Worm (Caenorhabditis elegans) whole organism, young adult: Measurements from ENCODE around the gene nep-16.
"Not testable (repeated sequence)": the region's sequence is repeated elsewhere in the genome, so short reads cannot be mapped to it uniquely, and the experiment has no call there.

ENCODE experiments used
- B0336.3 ChIP-seq: fragments of 200-800 bp; sonication (Bioruptor generic); IDR thresholded peaks from 2 replicates; pipeline ENCODE4 v1.3.6; 2022; ENCODE audit warnings: missing genetic modification characterization, missing compliant biosample characterization
- F57C9.4 ChIP-seq: sonication (generic microtip); optimal IDR thresholded peaks from 2 replicates; lab custom pipeline; 2017; ENCODE audit warnings: mild to moderate bottlenecking, missing genetic modification characterization, missing compliant biosample characterization
- K11D2.4 ChIP-seq: fragments of 200-800 bp; sonication (Bioruptor generic); IDR thresholded peaks from 2 replicates; pipeline ENCODE4 v1.3.6; 2022; ENCODE audit warnings: missing genetic modification reagents, missing genetic modification characterization, missing compliant biosample characterization
- Y53F4B.3 ChIP-seq: fragments of 200-800 bp; sonication (Bioruptor generic); IDR thresholded peaks from 2 replicates; pipeline ENCODE4 v1.3.6; 2022; ENCODE audit warnings: missing genetic modification reagents, missing genetic modification characterization, missing compliant biosample characterization
- Y53G8AR.9 ChIP-seq: fragments of 200-800 bp; sonication (Bioruptor generic); conservative IDR thresholded peaks from 2 replicates; pipeline ENCODE4 v1.3.6; 2022; ENCODE audit warnings: missing genetic modification reagents, missing genetic modification characterization, missing compliant biosample characterization
- Y67H2A.10 ChIP-seq: fragments of 200-800 bp; sonication (Bioruptor generic); conservative IDR thresholded peaks from 2 replicates; pipeline ENCODE4 v1.3.6; 2022; ENCODE audit warnings: missing genetic modification reagents, missing genetic modification characterization, missing compliant biosample characterization
- ZK185.1 ChIP-seq: sonication (generic microtip); optimal IDR thresholded peaks from 2 replicates; lab custom pipeline; 2016; ENCODE audit warnings: mild to moderate bottlenecking, missing genetic modification characterization, missing compliant biosample characterization; ENCODE audit not compliant: poor library complexity, severe bottlenecking
- akir-1 ChIP-seq: fragments of 200-800 bp; sonication (Bioruptor generic); optimal IDR thresholded peaks from 2 replicates; lab custom pipeline; 2018; ENCODE audit warnings: mild to moderate bottlenecking, missing genetic modification characterization, moderate library complexity, missing compliant biosample characterization
- atf-7 ChIP-seq: sonication (generic microtip); optimal IDR thresholded peaks from 2 replicates; lab custom pipeline; 2017; ENCODE audit warnings: mild to moderate bottlenecking, missing genetic modification characterization, missing compliant biosample characterization
- bed-1 ChIP-seq: fragments of 200-800 bp; sonication (Bioruptor generic); IDR thresholded peaks from 2 replicates; pipeline ENCODE4 v1.3.6; 2022; ENCODE audit warnings: missing genetic modification reagents, missing genetic modification characterization, missing compliant biosample characterization
- bed-2 ChIP-seq: fragments of 200-800 bp; sonication (Bioruptor generic); IDR thresholded peaks from 2 replicates; pipeline ENCODE4 v1.3.6; 2022; ENCODE audit warnings: missing genetic modification reagents, missing genetic modification characterization, missing compliant biosample characterization
- cebp-1 ChIP-seq, 2 experiments: fragments of 200-800 bp in 1 of 2; sonication (Bioruptor generic) in 1 of 2; sonication (generic microtip) in 1 of 2; IDR thresholded peaks in 1 of 2; optimal IDR thresholded peaks in 1 of 2; 2 replicates each; pipeline versions ENCODE4 v1.3.6 to Lab custom; 2017 to 2022; ENCODE audit warnings: missing compliant biosample characterization in 2 of 2, missing genetic modification characterization in 2 of 2, mild to moderate bottlenecking in 1 of 2, missing genetic modification reagents in 1 of 2, moderate library complexity in 1 of 2
- ceh-100 ChIP-seq: fragments of 200-800 bp; sonication (Bioruptor generic); IDR thresholded peaks from 2 replicates; pipeline ENCODE4 v1.3.6; 2022; ENCODE audit warnings: missing genetic modification reagents, missing genetic modification characterization, missing compliant biosample characterization
- ceh-27 ChIP-seq: fragments of 200-800 bp; sonication (Bioruptor generic); optimal IDR thresholded peaks from 2 replicates; lab custom pipeline; 2018; ENCODE audit warnings: mild to moderate bottlenecking, missing genetic modification characterization, moderate library complexity, missing compliant biosample characterization
- ceh-79 ChIP-seq: sonication (generic microtip); optimal IDR thresholded peaks from 2 replicates; lab custom pipeline; 2017; ENCODE audit warnings: mild to moderate bottlenecking, missing genetic modification characterization, missing compliant biosample characterization
- dpl-1 ChIP-seq: fragments of 150-350 bp; optimal IDR thresholded peaks from 2 replicates; lab custom pipeline; 2014; ENCODE audit warnings: missing biosample characterization, missing genetic modification reagents, missing genetic modification characterization
- efl-1 ChIP-seq: fragments of 150-350 bp; optimal IDR thresholded peaks from 2 replicates; lab custom pipeline; 2014; ENCODE audit warnings: missing biosample characterization, missing genetic modification reagents, missing genetic modification characterization
- ekl-4 ChIP-seq: fragments of 200-800 bp; sonication (Bioruptor generic); IDR thresholded peaks from 2 replicates; pipeline ENCODE4 v1.3.6; 2022; ENCODE audit warnings: missing genetic modification reagents, missing genetic modification characterization, missing compliant biosample characterization
- him-1 ChIP-seq: sonication (generic microtip); optimal IDR thresholded peaks from 2 replicates; lab custom pipeline; 2016; ENCODE audit warnings: missing genotype, missing genetic modification reagents, missing genetic modification characterization, missing compliant biosample characterization
- hlh-26 ChIP-seq: fragments of 200-800 bp; sonication (Bioruptor generic); conservative IDR thresholded peaks from 2 replicates; pipeline ENCODE4 v1.3.6; 2022; ENCODE audit warnings: missing genetic modification reagents, missing genetic modification characterization, missing compliant biosample characterization
- hmg-1.2 ChIP-seq: fragments of 200-800 bp; sonication (Bioruptor generic); IDR thresholded peaks from 2 replicates; pipeline ENCODE4 v1.3.6; 2022; ENCODE audit warnings: missing genetic modification reagents, missing genetic modification characterization, missing compliant biosample characterization
- lag-1 ChIP-seq: fragments of 200-800 bp; sonication (Bioruptor generic); IDR thresholded peaks from 2 replicates; pipeline ENCODE4 v1.3.6; 2022; ENCODE audit warnings: missing genetic modification reagents, missing genetic modification characterization, missing compliant biosample characterization
- let-526 ChIP-seq: fragments of 200-800 bp; sonication (Bioruptor generic); IDR thresholded peaks from 2 replicates; pipeline ENCODE4 v1.3.6; 2022; ENCODE audit warnings: missing genetic modification reagents, missing genetic modification characterization, missing compliant biosample characterization
- let-607 ChIP-seq, 2 experiments: fragments of 200-800 bp in 1 of 2; sonication (Bioruptor generic) in 1 of 2; sonication (generic microtip) in 1 of 2; optimal IDR thresholded peaks; 2 replicates each; lab custom pipeline; 2016 to 2018; ENCODE audit warnings: mild to moderate bottlenecking in 2 of 2, missing compliant biosample characterization in 2 of 2, missing genetic modification characterization in 2 of 2, moderate library complexity in 2 of 2, missing genotype in 1 of 2
- lin-26 ChIP-seq: fragments of 200-800 bp; sonication (Bioruptor generic); IDR thresholded peaks from 2 replicates; pipeline ENCODE4 v1.3.6; 2022; ENCODE audit warnings: missing genetic modification reagents, missing genetic modification characterization, missing compliant biosample characterization
- lin-35 ChIP-seq, 3 experiments: fragments of 150-350 bp in 2 of 3; sonication (generic microtip) in 1 of 3; optimal IDR thresholded peaks; 2 replicates each; lab custom pipeline; 2014 to 2018; ENCODE audit warnings: missing biosample characterization in 3 of 3, missing genetic modification characterization in 3 of 3, missing genetic modification reagents in 3 of 3
- lin-54 ChIP-seq: fragments of 200-800 bp; sonication (Bioruptor generic); optimal IDR thresholded peaks from 2 replicates; lab custom pipeline; 2018; ENCODE audit warnings: mild to moderate bottlenecking, missing genetic modification characterization, missing compliant biosample characterization
- madf-6 ChIP-seq: fragments of 200-800 bp; sonication (Bioruptor generic); IDR thresholded peaks from 2 replicates; pipeline ENCODE4 v1.3.6; 2022; ENCODE audit warnings: missing genetic modification reagents, missing genetic modification characterization, missing compliant biosample characterization
- nfya-2 ChIP-seq: fragments of 200-800 bp; sonication (Bioruptor generic); IDR thresholded peaks from 2 replicates; pipeline ENCODE4 v1.3.6; 2022; ENCODE audit warnings: missing genetic modification reagents, missing genetic modification characterization, missing compliant biosample characterization
- rcor-1 ChIP-seq: fragments of 200-800 bp; sonication (Bioruptor generic); IDR thresholded peaks from 2 replicates; pipeline ENCODE4 v1.3.6; 2022; ENCODE audit warnings: missing genetic modification reagents, missing genetic modification characterization, missing compliant biosample characterization
- snpc-4 ChIP-seq, 5 experiments: fragments of 150-350 bp in 1 of 5; sonication (generic microtip) in 4 of 5; optimal IDR thresholded peaks; 2 replicates each; lab custom pipeline; 2014 to 2018; ENCODE audit warnings: missing genetic modification characterization in 5 of 5, missing biosample characterization in 3 of 5, antibody characterized with exemption in 2 of 5, mild to moderate bottlenecking in 2 of 5, missing compliant biosample characterization in 2 of 5, missing genotype in 2 of 5, moderate library complexity in 2 of 5, missing genetic modification reagents in 1 of 5
- tbp1 ChIP-seq: fragments of 200-800 bp; sonication (Bioruptor generic); optimal IDR thresholded peaks from 2 replicates; lab custom pipeline; 2018; ENCODE audit warnings: mild to moderate bottlenecking, missing genetic modification characterization, missing compliant biosample characterization

Gene nep-16

ce11 chrIV:7634578-7634977 is 7.1 kb downstream of the nep-16 start, which contains the start of gene warf-1:
warf-1 (plus strand) TSS chrIV:7634786.
- TF ChIP-seq lin-26 (GFP tag; lab: Robert Waterston, UW) (0 out of 2 replicates have a peak, but pooled peaks have one; percentile 56), let-607 (tag; optimal IDR thresholded peaks at IDR 0.05; lab: Kevin White, UChicago) (peak; percentile 75 to 84), madf-6 (GFP tag; lab: Robert Waterston, UW) (peak; percentile 39; the same call in 1 of the 2 replicates), cebp-1 (GFP tag; IDR thresholded peaks at IDR 0.05; lab: Robert Waterston, UW) (peak; percentile 83), rcor-1 (GFP tag; lab: Robert Waterston, UW) (0 out of 2 replicates have a peak, but pooled peaks have one; percentile 7)
- not testable (repeated sequence) for TF ChIP-seq cebp-1 (tag; optimal IDR thresholded peaks at IDR 0.05; lab: Kevin White, UChicago)

DNA sequence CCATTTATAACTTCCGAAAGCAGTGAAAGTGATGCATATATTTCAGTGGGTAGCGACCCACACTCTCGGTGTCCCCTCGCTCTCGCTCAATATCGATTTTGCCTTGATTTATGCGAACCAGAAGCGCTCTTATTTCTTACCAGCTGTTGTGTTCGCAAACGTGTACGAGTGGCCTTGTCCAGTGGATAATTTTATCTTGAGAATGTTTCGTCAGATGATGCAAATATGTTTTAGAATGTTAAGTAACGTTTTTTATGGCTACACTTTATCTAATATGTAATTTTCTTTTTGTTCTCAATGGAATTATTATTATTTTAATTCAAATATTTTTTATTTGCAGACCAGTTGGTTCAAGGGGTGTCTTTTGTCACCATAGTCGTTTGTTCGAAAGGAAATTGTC is 8.6 kb downstream of the nep-16 start, which contains the start of gene plp-1:
TSS of gene plp-1 (plus strand) at position 341 of the 400 bp plus-strand sequence.
- 0 out of 2 replicates have a peak, but pooled peaks have one; percentile 5 for TF ChIP-seq madf-6 (GFP tag; lab: Robert Waterston, UW)
- no peak for TF ChIP-seq atf-7 (tag; lab: Kevin White, UChicago)
- no peak for TF ChIP-seq ceh-100 (GFP tag; lab: Robert Waterston, UW)
- no peak for TF ChIP-seq Y53F4B.3 (GFP tag; lab: Robert Waterston, UW)
- no peak for TF ChIP-seq Y53G8AR.9
- TF ChIP-seq, all 124 proteins: peak for 1

- peak; percentile 63 for TF ChIP-seq dpl-1 (GFP tag; lab: Kevin White, UChicago)
- no peak for TF ChIP-seq ekl-4
- no peak for TF ChIP-seq B0336.3
- peak; percentile 62 for TF ChIP-seq efl-1 (GFP tag; lab: Kevin White, UChicago)
- TF ChIP-seq madf-6 (GFP tag; lab: Robert Waterston, UW) = peak; percentile 20; the same call in 1 of the 2 replicates
- peak; percentile 29 for TF ChIP-seq him-1 (tag; lab: Kevin White, UChicago)
- TF ChIP-seq snpc-4 (GFP tag; optimal IDR thresholded peaks at IDR 0.05; lab: Kevin White, UChicago) = no peak
- peak in 2 of 4 experiments; percentile 2 to 15 for TF ChIP-seq snpc-4 (tag; optimal IDR thresholded peaks at IDR 0.05; lab: Kevin White, UChicago)
- peak; percentile 62 for TF ChIP-seq lin-54 (GFP tag; lab: Kevin White, UChicago)
- TF ChIP-seq K11D2.4 (GFP tag; lab: Robert Waterston, UW) = no peak
- peak in 2 of 3 experiments; percentile 11 to 81 for TF ChIP-seq lin-35 (GFP tag; optimal IDR thresholded peaks at IDR 0.05; lab: Kevin White, UChicago)
- TF ChIP-seq, all 124 proteins: peak for 7
These were observed 9.1 kb downstream of the nep-16 start, which contains the start of gene F45E4.6 for ce11 chrIV:7632535-7632934. F45E4.6 (minus strand) TSS chrIV:7632548.

ce11 chrIV:7628942-7629341 is 12.7 kb downstream of the nep-16 start, which contains the start of gene F45E4.5:
F45E4.5 (minus strand) TSS chrIV:7629042.
- TF ChIP-seq let-526 (GFP tag; lab: Robert Waterston, UW) (no peak), ceh-27 (GFP tag; lab: Kevin White, UChicago) (peak; percentile 15), hlh-26 (GFP tag; lab: Robert Waterston, UW) (no peak)

- no peak for TF ChIP-seq hmg-1.2
- no peak for TF ChIP-seq bed-1 (GFP tag; lab: Robert Waterston, UW)
These were observed 17.8 kb downstream of the nep-16 start for ce11 chrIV:7623868-7624267.

- TF ChIP-seq ceh-79 (tag; lab: Kevin White, UChicago) (no peak), ZK185.1 (tag; lab: Kevin White, UChicago) (no peak), tbp1 (GFP tag; lab: Kevin White, UChicago) (no peak), bed-2 (GFP tag; lab: Robert Waterston, UW) (no peak), F57C9.4 (tag; lab: Kevin White, UChicago) (no peak), nfya-2 (GFP tag; lab: Robert Waterston, UW) (no peak), lin-35 (GFP tag; optimal IDR thresholded peaks at IDR 0.05; lab: Kevin White, UChicago) (no peak), akir-1 (no peak), Y67H2A.10 (no peak), ceh-100 (GFP tag; lab: Robert Waterston, UW) (no peak), lag-1 (GFP tag; lab: Robert Waterston, UW) (no peak)
These were observed 18.6 kb downstream of the nep-16 start for ce11 chrIV:7623078-7623477.
